Worm (Caenorhabditis elegans) whole organism, dauer: ENCODE results near the gene dars-2.

ENCODE experiments used
- unc-62 ChIP-seq: sonication (generic microtip); optimal IDR thresholded peaks from 2 replicates; lab custom pipeline; 2017; ENCODE audit warnings: missing biosample characterization, missing genetic modification reagents, missing genetic modification characterization

The dars-2 gene

ce11 chrV:12038317-12038716 is 10.2 kb upstream of the dars-2 start:
- TF ChIP-seq unc-62 = no peak

ce11 chrV:12038783-12039182 is 9.8 kb upstream of the dars-2 start:
- no peak for TF ChIP-seq unc-62

- no peak for TF ChIP-seq unc-62
Observed at ce11 chrV:12039755-12040154, 8.8 kb upstream of the dars-2 start.

ce11 chrV:12040823-12041606 is 7.5 kb upstream of the dars-2 start, which contains the start of the genes kup-1 and F10C2.4:
Gene kup-1, minus strand, starts transcription at chrV:12040873.
Gene F10C2.4, plus strand, starts transcription at chrV:12041556.
- no peak for TF ChIP-seq unc-62

ce11 chrV:12045132-12045531 is 3.4 kb upstream of the dars-2 start, which contains the start of gene F10C2.5:
Gene F10C2.5, plus strand, starts transcription at chrV:12045432.
- TF ChIP-seq unc-62 = no peak

- no peak for TF ChIP-seq unc-62
Observed at ce11 chrV:12047735-12048134, 810 bp upstream of the dars-2 start.

- TF ChIP-seq unc-62 = no peak
Observed at ce11 chrV:12053598-12053997, 5.1 kb downstream of the dars-2 start, which contains the start of gene F10C2.7. Gene F10C2.7, plus strand, starts transcription at chrV:12053898.

ce11 chrV:12059719-12060118 is 11.2 kb downstream of the dars-2 start, which contains the start of gene R07B7.2:
Gene R07B7.2, minus strand, starts transcription at chrV:12059753.
- no peak for TF ChIP-seq unc-62

- TF ChIP-seq unc-62 = no peak
Observed at ce11 chrV:12063036-12063435, 14.5 kb downstream of the dars-2 start, which contains the start of gene clh-6. Gene clh-6, minus strand, starts transcription at chrV:12063368.

- TF ChIP-seq unc-62 = no peak
Observed at ce11 chrV:12065369-12065768, 16.8 kb downstream of the dars-2 start, which contains the start of gene pqn-53. Gene pqn-53, minus strand, starts transcription at chrV:12065391.

- no peak for TF ChIP-seq unc-62
Observed at ce11 chrV:12065859-12066258, 17.3 kb downstream of the dars-2 start.

ce11 chrV:12068437-12068836 is 19.9 kb downstream of the dars-2 start, which contains the start of gene kmo-2:
Gene kmo-2, minus strand, starts transcription at chrV:12068537.
- TF ChIP-seq unc-62 = no peak

- no peak for TF ChIP-seq unc-62
Observed at ce11 chrV:12070419-12070818, 21.9 kb downstream of the dars-2 start, which contains the start of gene kmo-1. Gene kmo-1, minus strand, starts transcription at chrV:12070519.

ce11 chrV:12071483-12071882 is 22.9 kb downstream of the dars-2 start:
- TF ChIP-seq unc-62 = no peak

- no peak for TF ChIP-seq unc-62
Observed at ce11 chrV:12074886-12075285, 26.3 kb downstream of the dars-2 start, which contains the start of gene R07B7.6. Gene R07B7.6, minus strand, starts transcription at chrV:12074986.

- TF ChIP-seq unc-62 = no peak
Observed at ce11 chrV:12075983-12076382, 27.4 kb downstream of the dars-2 start.

ce11 chrV:12080274-12080673 is 31.7 kb downstream of the dars-2 start, which contains the start of gene R07B7.9:
Gene R07B7.9, minus strand, starts transcription at chrV:12080374.
- TF ChIP-seq unc-62 = no peak

- TF ChIP-seq unc-62 = no peak
Observed at ce11 chrV:12082932-12083331, 34.4 kb downstream of the dars-2 start, which contains the start of gene R07B7.10. Gene R07B7.10, plus strand, starts transcription at chrV:12083216.
